Worm (Caenorhabditis elegans): ENCODE measurements around the gene T13C5.9.

T13C5.9 gene

DNA sequence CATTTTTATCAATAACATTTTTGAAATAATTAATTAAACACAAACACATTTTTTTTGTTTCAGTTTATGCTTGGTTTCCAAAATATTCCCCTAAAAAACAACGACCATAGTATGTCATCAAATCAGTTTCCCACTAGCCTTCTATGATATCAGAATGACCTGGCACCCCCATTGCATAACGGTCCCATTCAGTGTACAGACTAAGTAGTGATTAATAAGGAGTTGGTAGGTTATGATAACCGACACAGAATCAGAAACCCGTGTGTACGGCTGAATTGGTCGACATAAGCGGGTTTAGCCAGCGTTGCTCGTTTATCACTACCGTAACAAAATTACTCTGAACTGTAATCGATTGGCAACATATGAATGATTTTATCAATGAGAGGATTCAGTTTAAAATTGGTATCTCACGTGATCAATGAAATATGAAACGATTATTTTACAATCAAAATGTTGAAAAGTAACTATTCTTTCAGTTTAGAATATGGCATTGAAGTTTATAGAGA lies 32.6 kb upstream of the T13C5.9 start:
- TF ChIP-seq sma-3 (GFP tag; optimal IDR thresholded peaks at IDR 0.05) (no peak), gmeb-1 (tag; optimal IDR thresholded peaks at IDR 0.05) (no peak), crh-2 (tag; optimal IDR thresholded peaks at IDR 0.05) (no peak), lsy-2 (tag; optimal IDR thresholded peaks at IDR 0.05) (no peak), nhr-77 (tag; optimal IDR thresholded peaks at IDR 0.05) (no peak), dmd-4 (tag; optimal IDR thresholded peaks at IDR 0.05) (no peak), elt-1 (tag; optimal IDR thresholded peaks at IDR 0.05) (no peak), nhr-10 (tag; optimal IDR thresholded peaks at IDR 0.05) (no peak), egl-27 (tag; optimal IDR thresholded peaks at IDR 0.05) (no peak), unc-39 (tag; optimal IDR thresholded peaks at IDR 0.05) (no peak), nhr-12 (tag; optimal IDR thresholded peaks at IDR 0.05) (no peak), ztf-1 (GFP tag; conservative IDR thresholded peaks at IDR 0.05) (no peak), lin-39 (tag; optimal IDR thresholded peaks at IDR 0.05) (no peak), ztf-4 (tag; optimal IDR thresholded peaks at IDR 0.05) (no peak)

DNA sequence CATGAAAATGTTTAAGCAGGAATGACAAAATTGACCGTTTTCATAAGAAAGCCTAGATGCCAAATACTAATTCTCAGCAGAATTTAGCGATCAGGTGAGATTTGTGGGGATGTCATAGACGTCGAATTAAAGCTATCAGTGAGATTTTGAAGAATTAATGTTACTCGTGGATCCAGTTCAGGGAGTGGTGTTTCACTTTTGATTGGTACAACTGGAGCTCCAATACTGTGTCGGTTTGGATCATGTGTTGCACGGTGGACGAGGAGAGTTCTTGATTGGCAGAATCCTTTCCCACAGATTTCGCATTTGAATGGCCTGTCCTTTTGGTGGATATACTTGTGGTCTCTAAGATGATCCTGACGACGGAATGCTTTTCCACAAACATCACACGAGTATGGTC lies 30.5 kb upstream of the T13C5.9 start:
- TF ChIP-seq blmp-1 (tag; optimal IDR thresholded peaks at IDR 0.05; ENCODE audit: insufficient read depth) (no peak), egl-27 (tag; optimal IDR thresholded peaks at IDR 0.05) (no peak), unc-62 (GFP tag; optimal IDR thresholded peaks at IDR 0.05) (no peak), nhr-10 (tag; optimal IDR thresholded peaks at IDR 0.05) (no peak), R02D3.7 (tag; optimal IDR thresholded peaks at IDR 0.05) (no peak), mbf-1 (tag; optimal IDR thresholded peaks at IDR 0.05) (no peak), ZK546.5 (tag; optimal IDR thresholded peaks at IDR 0.05) (no peak), dmd-4 (tag; optimal IDR thresholded peaks at IDR 0.05) (no peak), elt-3 (tag; optimal IDR thresholded peaks at IDR 0.05) (no peak), lin-11 (tag; optimal IDR thresholded peaks at IDR 0.05) (no peak), gmeb-1 (tag; optimal IDR thresholded peaks at IDR 0.05) (no peak), nhr-129 (tag; optimal IDR thresholded peaks at IDR 0.05) (no peak), crh-2 (tag; optimal IDR thresholded peaks at IDR 0.05) (no peak), alr-1 (tag; optimal IDR thresholded peaks at IDR 0.05) (no peak), C34F6.9 (tag; optimal IDR thresholded peaks at IDR 0.05) (no peak), peb-1 (tag; optimal IDR thresholded peaks at IDR 0.05) (no peak)

DNA sequence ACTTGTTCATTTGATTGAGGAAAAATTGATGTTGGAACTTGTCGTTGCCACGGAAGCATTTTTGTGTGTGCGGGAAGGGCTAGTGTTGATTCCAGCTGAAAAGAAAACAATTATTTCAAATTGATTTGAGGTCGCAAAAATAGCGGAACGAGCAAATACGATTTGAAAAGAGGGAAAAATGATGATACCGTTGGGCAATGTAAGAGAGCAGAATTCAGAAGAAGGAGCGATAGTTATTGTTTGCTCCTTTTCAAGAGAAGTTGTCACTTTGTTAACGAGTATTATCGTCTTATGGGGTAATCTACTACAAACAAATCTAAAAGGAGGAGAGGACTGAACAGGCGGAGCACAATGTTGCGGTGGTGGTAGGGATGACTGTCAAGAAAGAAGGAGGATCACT lies 29.6 kb upstream of the T13C5.9 start, which contains the start of gene odd-2:
Gene odd-2 (minus strand): TSS at position 101 of the 400 bp plus-strand sequence.
- no peak for TF ChIP-seq mdl-1 (tag; optimal IDR thresholded peaks at IDR 0.05)
- TF ChIP-seq ZK546.5 (tag; optimal IDR thresholded peaks at IDR 0.05) = no peak
- TF ChIP-seq ztf-1 (GFP tag; conservative IDR thresholded peaks at IDR 0.05) = no peak
- TF ChIP-seq nhr-11 (tag; optimal IDR thresholded peaks at IDR 0.05) = no peak
- no peak for TF ChIP-seq nhr-129 (tag; optimal IDR thresholded peaks at IDR 0.05)
- no peak for TF ChIP-seq F13H6.1 (tag; optimal IDR thresholded peaks at IDR 0.05)
- TF ChIP-seq ztf-11 (tag; optimal IDR thresholded peaks at IDR 0.05) = no peak
- TF ChIP-seq snpc-4 (tag; optimal IDR thresholded peaks at IDR 0.05) = no peak
- no peak for TF ChIP-seq ceh-16 (tag; optimal IDR thresholded peaks at IDR 0.05)
- TF ChIP-seq mbf-1 (tag; optimal IDR thresholded peaks at IDR 0.05) = no peak

DNA sequence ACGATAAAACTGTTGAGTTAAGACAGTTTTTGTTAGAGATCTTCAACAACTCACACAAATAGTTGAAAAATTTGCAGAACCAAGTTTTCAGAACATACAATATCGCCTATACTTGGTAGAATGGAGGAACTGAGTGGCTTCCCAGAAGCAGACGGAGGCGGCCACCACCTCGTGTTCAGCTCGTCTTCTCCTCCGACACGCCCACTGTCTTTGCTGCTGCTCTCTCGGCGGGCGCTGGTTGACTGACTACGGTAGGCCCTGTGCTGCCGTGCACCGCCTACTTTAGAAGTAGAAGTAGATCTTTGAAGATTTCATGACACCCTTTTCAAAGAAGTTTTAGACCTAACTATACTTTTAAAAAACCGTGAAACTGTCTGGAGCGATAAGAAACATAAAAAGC lies 28.0 kb upstream of the T13C5.9 start:
- no peak for TF ChIP-seq snpc-4 (tag; optimal IDR thresholded peaks at IDR 0.05)
- TF ChIP-seq mab-5 (tag; optimal IDR thresholded peaks at IDR 0.05) = no peak
- TF ChIP-seq unc-62 (GFP tag; optimal IDR thresholded peaks at IDR 0.05) = no peak
- no peak for TF ChIP-seq elt-1 (tag; optimal IDR thresholded peaks at IDR 0.05)
- no peak for TF ChIP-seq nhr-11 (tag; optimal IDR thresholded peaks at IDR 0.05)
- no peak for TF ChIP-seq mdl-1 (tag; optimal IDR thresholded peaks at IDR 0.05)
- TF ChIP-seq nhr-237 (tag; optimal IDR thresholded peaks at IDR 0.05) = no peak
- TF ChIP-seq alr-1 (tag; optimal IDR thresholded peaks at IDR 0.05) = no peak
- no peak for TF ChIP-seq sma-3 (GFP tag; optimal IDR thresholded peaks at IDR 0.05)
- no peak for TF ChIP-seq skn-1 (tag; optimal IDR thresholded peaks at IDR 0.05)
- no peak for TF ChIP-seq fos-1 (tag; optimal IDR thresholded peaks at IDR 0.05)
- no peak for TF ChIP-seq F13H6.1 (tag; optimal IDR thresholded peaks at IDR 0.05)
- no peak for TF ChIP-seq sma-9 (GFP tag; optimal IDR thresholded peaks at IDR 0.05)
- TF ChIP-seq sma-9 (tag; optimal IDR thresholded peaks at IDR 0.05) = no peak
- TF ChIP-seq egl-27 (tag; optimal IDR thresholded peaks at IDR 0.05) = no peak

Measured in whole organism, L2 larva.